Worm (Caenorhabditis elegans) whole organism, L2 larva: ENCODE data around the gene F53F1.3.
A peak's percentile ranks its signal among the peaks of the same experiment; 100 is the strongest.

ENCODE experiments used
- C34F6.9 ChIP-seq: fragments of 150-350 bp; optimal IDR thresholded peaks from 2 replicates; lab custom pipeline; 2014; ENCODE audit warnings: missing biosample characterization, missing genetic modification characterization
- F13H6.1 ChIP-seq: sonication (generic microtip); optimal IDR thresholded peaks from 2 replicates; lab custom pipeline; 2016; ENCODE audit warnings: missing genetic modification characterization, missing compliant biosample characterization
- R02D3.7 ChIP-seq: fragments of 150-350 bp; optimal IDR thresholded peaks from 2 replicates; lab custom pipeline; 2014; ENCODE audit warnings: missing biosample characterization, missing genetic modification characterization
- alr-1 ChIP-seq: fragments of 150-350 bp; optimal IDR thresholded peaks from 2 replicates; lab custom pipeline; 2014; ENCODE audit warnings: missing biosample characterization, missing genetic modification characterization
- ama-1 ChIP-seq: fragments of 150-350 bp; optimal IDR thresholded peaks from 2 replicates; lab custom pipeline; 2018; ENCODE audit warnings: inconsistent platforms
- blmp-1 ChIP-seq: sonication (generic microtip); optimal IDR thresholded peaks from 2 replicates; lab custom pipeline; 2017; ENCODE audit warnings: missing genetic modification characterization, mild to moderate bottlenecking, missing compliant biosample characterization, antibody characterized with exemption, moderate library complexity; ENCODE audit not compliant: insufficient read depth
- ceh-16 ChIP-seq: fragments of 150-350 bp; optimal IDR thresholded peaks from 2 replicates; lab custom pipeline; 2014; ENCODE audit warnings: missing biosample characterization, missing genetic modification characterization
- crh-2 ChIP-seq: sonication (generic microtip); optimal IDR thresholded peaks from 2 replicates; lab custom pipeline; 2017; ENCODE audit warnings: missing biosample characterization, missing genetic modification characterization
- egl-27 ChIP-seq: sonication (generic microtip); optimal IDR thresholded peaks from 3 replicates; lab custom pipeline; 2017; ENCODE audit warnings: missing biosample characterization, missing genetic modification reagents, missing genetic modification characterization
- elt-3 ChIP-seq: sonication (generic microtip); optimal IDR thresholded peaks from 2 replicates; lab custom pipeline; 2017; ENCODE audit warnings: missing biosample characterization, missing genetic modification characterization
- fos-1 ChIP-seq: fragments of 150-350 bp; optimal IDR thresholded peaks from 2 replicates; lab custom pipeline; 2014; ENCODE audit warnings: missing biosample characterization, missing genetic modification characterization
- gmeb-1 ChIP-seq: fragments of 150-350 bp; optimal IDR thresholded peaks from 2 replicates; lab custom pipeline; 2014; ENCODE audit warnings: missing biosample characterization, missing genetic modification characterization
- lin-13 ChIP-seq: fragments of 150-350 bp; optimal IDR thresholded peaks from 2 replicates; lab custom pipeline; 2014; ENCODE audit warnings: missing biosample characterization, missing genetic modification reagents, missing genetic modification characterization
- lin-39 ChIP-seq: fragments of 150-350 bp; optimal IDR thresholded peaks from 2 replicates; lab custom pipeline; 2014; ENCODE audit warnings: missing biosample characterization, missing genetic modification reagents, missing genetic modification characterization
- lsy-2 ChIP-seq, 2 experiments: fragments of 150-350 bp in 1 of 2; sonication (generic microtip) in 1 of 2; optimal IDR thresholded peaks; 2 replicates each; lab custom pipeline; 2014 to 2017; ENCODE audit warnings: missing biosample characterization in 2 of 2, missing genetic modification characterization in 2 of 2
- mab-5 ChIP-seq: fragments of 150-350 bp; optimal IDR thresholded peaks from 2 replicates; lab custom pipeline; 2014; ENCODE audit warnings: missing biosample characterization, missing genetic modification characterization
- mdl-1 ChIP-seq, 2 experiments: fragments of 150-350 bp in 1 of 2; sonication (generic microtip) in 1 of 2; optimal IDR thresholded peaks; 2 replicates each; lab custom pipeline; 2017; ENCODE audit warnings: missing biosample characterization in 2 of 2, missing genetic modification characterization in 2 of 2
- nhr-10 ChIP-seq: sonication (generic microtip); optimal IDR thresholded peaks from 2 replicates; lab custom pipeline; 2017; ENCODE audit warnings: missing biosample characterization, missing genetic modification characterization
- nhr-11 ChIP-seq: fragments of 150-350 bp; optimal IDR thresholded peaks from 2 replicates; lab custom pipeline; 2014; ENCODE audit warnings: missing biosample characterization, missing genetic modification characterization
- nhr-12 ChIP-seq: fragments of 150-350 bp; optimal IDR thresholded peaks from 2 replicates; lab custom pipeline; 2014; ENCODE audit warnings: missing biosample characterization, missing genetic modification characterization
- nhr-129 ChIP-seq: fragments of 150-350 bp; optimal IDR thresholded peaks from 2 replicates; lab custom pipeline; 2014; ENCODE audit warnings: missing biosample characterization, missing genetic modification characterization
- nhr-21 ChIP-seq: fragments of 150-350 bp; optimal IDR thresholded peaks from 2 replicates; lab custom pipeline; 2014; ENCODE audit warnings: missing biosample characterization, missing genetic modification characterization
- nhr-23 ChIP-seq: fragments of 150-350 bp; optimal IDR thresholded peaks from 2 replicates; lab custom pipeline; 2014; ENCODE audit warnings: missing biosample characterization, missing genetic modification reagents, missing genetic modification characterization
- nhr-25 ChIP-seq: fragments of 150-350 bp; sonication (generic microtip); optimal IDR thresholded peaks from 3 replicates; lab custom pipeline; 2014; ENCODE audit warnings: missing biosample characterization, missing genetic modification characterization
- peb-1 ChIP-seq: fragments of 150-350 bp; optimal IDR thresholded peaks from 2 replicates; lab custom pipeline; 2014; ENCODE audit warnings: missing biosample characterization, missing genetic modification characterization
- sem-4 ChIP-seq: fragments of 150-350 bp; optimal IDR thresholded peaks from 2 replicates; lab custom pipeline; 2014; ENCODE audit warnings: missing biosample characterization, missing genetic modification reagents, missing genetic modification characterization
- sma-3 ChIP-seq: sonication (generic microtip); optimal IDR thresholded peaks from 2 replicates; lab custom pipeline; 2016; ENCODE audit warnings: missing genetic modification reagents, missing genetic modification characterization, missing compliant biosample characterization
- sma-9 ChIP-seq, 2 experiments: fragments of 150-350 bp in 1 of 2; sonication (generic microtip) in 1 of 2; optimal IDR thresholded peaks; 2 replicates each; lab custom pipeline; 2014 to 2016; ENCODE audit warnings: missing genetic modification characterization in 2 of 2, mild to moderate bottlenecking in 1 of 2, missing biosample characterization in 1 of 2, missing compliant biosample characterization in 1 of 2, missing genetic modification reagents in 1 of 2, moderate library complexity in 1 of 2
- snpc-4 ChIP-seq: fragments of 150-350 bp; optimal IDR thresholded peaks from 2 replicates; lab custom pipeline; 2014; ENCODE audit warnings: missing biosample characterization, missing genetic modification characterization
- unc-39 ChIP-seq: fragments of 150-350 bp; optimal IDR thresholded peaks from 2 replicates; lab custom pipeline; 2014; ENCODE audit warnings: missing biosample characterization, missing genetic modification characterization
- unc-55 ChIP-seq: fragments of 150-350 bp; sonication (generic microtip); optimal IDR thresholded peaks from 3 replicates; lab custom pipeline; 2014; ENCODE audit warnings: missing biosample characterization, missing genetic modification reagents, missing genetic modification characterization
- zag-1 ChIP-seq: fragments of 150-350 bp; optimal IDR thresholded peaks from 2 replicates; lab custom pipeline; 2014; ENCODE audit warnings: missing biosample characterization, missing genetic modification characterization
- ztf-1 ChIP-seq: fragments of 200-800 bp; sonication (Bioruptor generic); conservative IDR thresholded peaks from 2 replicates; pipeline ENCODE4 v1.3.6; 2022; ENCODE audit warnings: missing genetic modification characterization, missing compliant biosample characterization
- ztf-4 ChIP-seq: fragments of 150-350 bp; optimal IDR thresholded peaks from 2 replicates; lab custom pipeline; 2014; ENCODE audit warnings: missing biosample characterization, missing genetic modification characterization

The F53F1.3 gene

DNA sequence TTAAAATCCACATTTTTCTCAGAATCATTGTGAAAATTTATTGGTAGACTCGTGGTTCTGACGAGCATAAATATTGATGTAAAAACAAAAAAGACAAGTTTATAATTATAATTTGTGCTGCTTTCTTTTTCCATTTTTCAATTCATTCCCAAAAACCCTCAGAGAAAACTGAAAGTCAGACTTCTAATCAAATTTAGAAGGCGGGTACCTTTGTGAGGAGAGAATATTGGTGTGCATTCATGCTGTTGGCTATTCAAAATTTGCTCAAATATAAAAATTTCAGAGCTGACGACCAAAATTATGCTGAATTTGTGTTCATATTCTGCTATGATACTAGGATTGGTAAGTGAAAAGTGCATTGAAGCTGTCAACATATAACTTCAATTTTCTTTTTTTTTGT lies 41.0 kb upstream of the F53F1.3 start, which contains the start of gene srx-125:
TSS of gene srx-125 (plus strand) at position 301 of the 400 bp plus-strand sequence.
- TF ChIP-seq lin-13 (GFP tag; lab: Kevin White, UChicago) = no peak
- no peak for TF ChIP-seq mab-5 (tag; lab: Kevin White, UChicago)
- no peak for TF ChIP-seq sma-3 (GFP tag; lab: Kevin White, UChicago)
- no peak for TF ChIP-seq nhr-12 (tag; lab: Kevin White, UChicago)
- no peak for TF ChIP-seq ama-1 (lab: Kevin White, UChicago)
- TF ChIP-seq R02D3.7 (tag; lab: Kevin White, UChicago) = no peak
- no peak for TF ChIP-seq nhr-11 (tag; lab: Kevin White, UChicago)
- TF ChIP-seq lin-39 (tag; lab: Kevin White, UChicago) = no peak

DNA sequence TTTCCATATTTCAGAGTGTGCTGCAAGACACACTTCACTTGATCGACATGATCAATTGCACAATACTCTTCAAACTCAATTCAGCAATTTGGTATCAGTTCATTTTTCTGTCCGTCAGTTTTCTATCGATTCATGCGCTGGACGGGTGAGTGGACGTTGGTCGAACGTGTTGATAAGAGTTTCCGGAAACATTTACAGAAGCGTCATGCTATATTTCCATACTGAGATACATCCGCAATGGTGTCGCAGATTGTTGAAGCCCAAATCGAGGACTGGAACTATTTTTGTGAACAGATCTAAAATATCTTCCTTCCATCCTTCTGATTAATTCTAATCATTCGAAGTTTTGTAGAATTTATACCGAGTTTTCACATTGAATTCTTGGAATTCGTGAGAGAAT lies 38.4 kb upstream of the F53F1.3 start:
- TF ChIP-seq sma-3 (GFP tag; lab: Kevin White, UChicago) (peak; percentile 45), sma-9 (GFP tag; optimal IDR thresholded peaks at IDR 0.05; lab: Kevin White, UChicago) (peak; percentile 15), sma-9 (tag; optimal IDR thresholded peaks at IDR 0.05; lab: Kevin White, UChicago) (no peak), fos-1 (tag; lab: Kevin White, UChicago) (peak; percentile 63), F13H6.1 (tag; lab: Kevin White, UChicago) (peak; percentile 1), crh-2 (tag; lab: Kevin White, UChicago) (peak; percentile 39), unc-39 (tag; lab: Kevin White, UChicago) (no peak), nhr-23 (no peak), nhr-21 (tag; lab: Kevin White, UChicago) (peak; percentile 31), gmeb-1 (tag; lab: Kevin White, UChicago) (peak; percentile 32)

DNA sequence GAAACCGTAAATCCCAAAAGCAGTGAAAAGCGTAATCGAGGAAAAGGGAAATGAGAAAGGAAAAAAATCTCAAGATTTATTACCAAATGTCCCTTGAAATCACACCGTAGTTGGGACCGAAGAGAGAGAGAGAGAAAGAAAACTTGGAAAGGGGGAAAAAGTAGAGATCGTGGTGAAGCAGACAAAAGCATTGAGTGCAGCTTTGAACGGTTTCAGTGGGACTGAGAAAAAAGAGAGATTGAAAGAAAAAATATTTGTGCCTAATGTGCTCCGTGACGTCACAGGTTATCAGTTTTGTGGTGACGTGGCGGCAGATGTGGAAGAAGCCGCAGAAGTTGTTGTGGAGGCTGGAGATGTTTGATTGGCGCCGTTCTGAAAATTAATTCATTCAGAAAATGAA lies 37.8 kb upstream of the F53F1.3 start:
- no peak for TF ChIP-seq snpc-4
- no peak for TF ChIP-seq nhr-129 (tag; lab: Kevin White, UChicago)
- TF ChIP-seq, all 48 proteins: peak for 0

DNA sequence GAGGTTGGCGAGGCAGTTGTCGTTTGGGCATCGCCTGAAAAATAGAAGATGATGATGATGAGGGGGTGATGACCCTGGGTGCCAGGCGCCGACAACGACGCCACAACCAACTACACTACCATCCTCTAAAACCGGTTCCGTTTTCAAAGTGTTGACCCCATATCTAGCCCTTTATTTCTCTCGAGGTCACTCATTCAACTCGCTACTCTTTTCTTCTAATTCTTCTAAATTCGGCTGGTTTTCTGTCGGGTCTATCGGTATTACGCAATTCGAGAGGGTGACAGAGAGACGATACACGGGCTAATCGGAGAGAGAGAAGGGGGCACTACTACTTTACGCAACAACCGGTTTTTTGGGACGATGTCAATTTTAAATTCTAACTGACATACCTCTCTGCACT lies 36.7 kb upstream of the F53F1.3 start:
- peak; percentile 77 for TF ChIP-seq sma-9 (GFP tag; optimal IDR thresholded peaks at IDR 0.05; lab: Kevin White, UChicago)
- TF ChIP-seq sma-9 (tag; optimal IDR thresholded peaks at IDR 0.05; lab: Kevin White, UChicago) = no peak
- no peak for TF ChIP-seq zag-1
- TF ChIP-seq fos-1 (tag; lab: Kevin White, UChicago) = peak; percentile 74
- peak; percentile 77 for TF ChIP-seq sem-4 (tag; lab: Kevin White, UChicago)
- TF ChIP-seq blmp-1 (tag; lab: Kevin White, UChicago) = peak; percentile 76
- peak; percentile 89 for TF ChIP-seq nhr-21 (tag; lab: Kevin White, UChicago)
- peak; percentile 87 for TF ChIP-seq nhr-129 (tag; lab: Kevin White, UChicago)
- no peak for TF ChIP-seq elt-3 (tag; lab: Kevin White, UChicago)
- peak; percentile 79 for TF ChIP-seq egl-27 (tag; lab: Kevin White, UChicago)
- TF ChIP-seq gmeb-1 (tag; lab: Kevin White, UChicago) = peak; percentile 63
- peak; percentile 35 for TF ChIP-seq C34F6.9 (tag; lab: Kevin White, UChicago)
- TF ChIP-seq alr-1 (tag; lab: Kevin White, UChicago) = no peak
- TF ChIP-seq ztf-1 (GFP tag; lab: Robert Waterston, UW) = no peak
- no peak for TF ChIP-seq ama-1 (lab: Kevin White, UChicago)
- TF ChIP-seq nhr-25 (tag; lab: Kevin White, UChicago) = peak; percentile 99
- TF ChIP-seq F13H6.1 (tag; lab: Kevin White, UChicago) = peak; percentile 83
- TF ChIP-seq lin-13 (GFP tag; lab: Kevin White, UChicago) = peak; percentile 64
- TF ChIP-seq ztf-4 (tag; lab: Kevin White, UChicago) = peak; percentile 58
- no peak for TF ChIP-seq peb-1 (tag; lab: Kevin White, UChicago)
- peak; percentile 76 for TF ChIP-seq crh-2 (tag; lab: Kevin White, UChicago)
- TF ChIP-seq ceh-16 = peak; percentile 92
- no peak for TF ChIP-seq nhr-10 (tag; lab: Kevin White, UChicago)
- TF ChIP-seq sma-3 (GFP tag; lab: Kevin White, UChicago) = peak; percentile 81
- TF ChIP-seq lsy-2 (tag; optimal IDR thresholded peaks at IDR 0.05; lab: Kevin White, UChicago) = peak in 1 of 2 experiments; percentile 58
- TF ChIP-seq mdl-1 (tag; optimal IDR thresholded peaks at IDR 0.05; lab: Kevin White, UChicago) = peak in 1 of 2 experiments; percentile 48

DNA sequence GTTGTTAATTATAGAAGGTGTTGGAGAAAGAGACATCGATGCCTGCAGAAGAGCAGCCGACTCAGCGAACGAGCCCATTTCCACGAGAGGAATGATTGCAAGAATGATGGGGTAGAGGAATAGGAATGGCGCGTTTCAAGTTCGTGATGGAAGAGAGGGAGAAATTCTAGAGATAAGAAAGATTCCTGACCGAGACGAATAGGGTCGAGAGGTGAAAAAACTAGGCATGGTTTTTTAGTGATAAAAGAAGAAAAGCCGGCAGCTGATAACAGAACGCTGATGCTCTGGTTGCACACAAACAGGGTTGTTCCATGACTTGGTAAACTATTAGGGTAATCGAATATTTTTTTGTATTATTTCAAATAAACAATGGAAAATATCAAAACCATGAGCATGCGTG lies 35.2 kb upstream of the F53F1.3 start:
- TF ChIP-seq fos-1 (tag; lab: Kevin White, UChicago) = peak; percentile 77
- TF ChIP-seq zag-1 = no peak
- TF ChIP-seq unc-55 = no peak
- TF ChIP-seq, all 48 proteins: peak for 1
